Fruit fly (Drosophila melanogaster): ENCODE data around the gene CG13738.
A peak's percentile ranks its signal among the peaks of the same experiment; 100 is the strongest.

CG13738 gene

dm6 chr3L:13938470-13939150 lies 34.7 kb downstream of the CG13738 start (continued):
- TF ChIP-seq sna (GFP tag; IDR thresholded peaks at IDR 0.05; ENCODE audit: partially characterized antibody) (no peak), CG13624 (GFP tag; optimal IDR thresholded peaks at IDR 0.05) (peak; percentile 93), CG12155 (GFP tag; optimal IDR thresholded peaks at IDR 0.05) (peak; percentile 81), slbo (GFP tag; IDR thresholded peaks at IDR 0.05) (peak; percentile 65), ham (GFP tag; IDR thresholded peaks at IDR 0.05) (no peak), Rfx (GFP tag; IDR thresholded peaks at IDR 0.05) (no peak), CG1529 (GFP tag; optimal IDR thresholded peaks at IDR 0.05) (peak; percentile 88), MTF-1 (GFP tag; optimal IDR thresholded peaks at IDR 0.05; ENCODE audit: borderline replicate concordance) (no peak), twi (tag; optimal IDR thresholded peaks at IDR 0.05) (peak; percentile 81), gem (tag; optimal IDR thresholded peaks at IDR 0.05) (peak; percentile 90), CrebB (tag; optimal IDR thresholded peaks at IDR 0.05) (peak; percentile 70), toy (GFP tag; IDR thresholded peaks at IDR 0.05) (peak; percentile 19; the same call in 1 of the 2 replicates), oc (tag; optimal IDR thresholded peaks at IDR 0.05) (no peak), en (GFP tag; optimal IDR thresholded peaks at IDR 0.05) (peak; percentile 82), zen2 (GFP tag; IDR thresholded peaks at IDR 0.05; ENCODE audit: partially characterized antibody) (no peak), lab (GFP tag; optimal IDR thresholded peaks at IDR 0.05) (peak; percentile 84), Bdp1 (GFP tag; optimal IDR thresholded peaks at IDR 0.05) (peak; percentile 74), C15 (GFP tag; IDR thresholded peaks at IDR 0.05) (no peak), nerfin-2 (GFP tag; IDR thresholded peaks at IDR 0.05; ENCODE audit: partially characterized antibody) (no peak), CG17568 (GFP tag; optimal IDR thresholded peaks at IDR 0.05) (peak; percentile 83), Hsf (GFP tag; optimal IDR thresholded peaks at IDR 0.05) (peak; percentile 92), amos (GFP tag; IDR thresholded peaks at IDR 0.05; ENCODE audit: partially characterized antibody) (no peak), sisA (GFP tag; IDR thresholded peaks at IDR 0.05) (peak; percentile 67), Atf6 (GFP tag; IDR thresholded peaks at IDR 0.05) (peak; percentile 65; the same call in 1 of the 2 replicates), HLH4C (GFP tag; IDR thresholded peaks at IDR 0.05; ENCODE audit: partially characterized antibody) (0 out of 3 replicates have a peak, but pooled peaks have one; percentile 1), Fer3 (tag; optimal IDR thresholded peaks at IDR 0.05) (peak; percentile 74), CG11093 (GFP tag; IDR thresholded peaks at IDR 0.05) (peak; percentile 59; the same call in 2 of the 3 replicates), CHES-1-like (GFP tag; optimal IDR thresholded peaks at IDR 0.05) (peak; percentile 94), ATbp (GFP tag; optimal IDR thresholded peaks at IDR 0.05) (peak; percentile 75), CG5953 (GFP tag; IDR thresholded peaks at IDR 0.05) (no peak), CG11695 (GFP tag; IDR thresholded peaks at IDR 0.05) (peak; percentile 85; the same call in 2 of the 3 replicates), CG4617 (GFP tag; optimal IDR thresholded peaks at IDR 0.05; ENCODE audit: borderline replicate concordance) (peak; percentile 63), bab2 (GFP tag; optimal IDR thresholded peaks at IDR 0.05) (peak; percentile 85), Dp (GFP tag; optimal IDR thresholded peaks at IDR 0.05) (no peak), CG1792 (GFP tag; optimal IDR thresholded peaks at IDR 0.05) (peak; percentile 87), sob (GFP tag; IDR thresholded peaks at IDR 0.05) (peak; percentile 49; the same call in 1 of the 2 replicates), Neu2 (GFP tag; optimal IDR thresholded peaks at IDR 0.05; ENCODE audit: borderline replicate concordance) (peak; percentile 59), CG9609 (GFP tag; optimal IDR thresholded peaks at IDR 0.05) (peak; percentile 89), phol (tag; optimal IDR thresholded peaks at IDR 0.05) (peak; percentile 93), CG16863 (GFP tag; optimal IDR thresholded peaks at IDR 0.05) (peak; percentile 90), CG15514 (GFP tag; optimal IDR thresholded peaks at IDR 0.05) (peak; percentile 60), E2f1 (GFP tag; IDR thresholded peaks at IDR 0.05) (peak; percentile 61; the same call in 1 of the 2 replicates), NC2β (GFP tag; optimal IDR thresholded peaks at IDR 0.05) (peak; percentile 82), hkb (optimal IDR thresholded peaks at IDR 0.05) (no peak), hkb (GFP tag; IDR thresholded peaks at IDR 0.05) (peak; percentile 76), gcm (GFP tag; optimal IDR thresholded peaks at IDR 0.05) (peak; percentile 69), tll (GFP tag; optimal IDR thresholded peaks at IDR 0.05) (peak in 1 of 2 experiments; percentile 24), CoRest (tag; optimal IDR thresholded peaks at IDR 0.05) (peak; percentile 96)

Measured in whole organism, embryonic.